Worm (Caenorhabditis elegans) whole organism, late embryonic: ENCODE results near the gene prmn-1.

ENCODE experiments used
- C08G9.2 ChIP-seq: sonication (generic microtip); optimal IDR thresholded peaks from 2 replicates; lab custom pipeline; 2016; ENCODE audit warnings: mild to moderate bottlenecking, missing genetic modification characterization, moderate library complexity, missing compliant biosample characterization
- C38D4.7 ChIP-seq: fragments of 200-800 bp; sonication (Bioruptor generic); optimal IDR thresholded peaks from 2 replicates; lab custom pipeline; 2018; ENCODE audit warnings: mild to moderate bottlenecking, missing genetic modification characterization, moderate library complexity, missing compliant biosample characterization
- Y22D7AL.16 ChIP-seq: sonication (generic microtip); optimal IDR thresholded peaks from 2 replicates; lab custom pipeline; 2016; ENCODE audit warnings: missing genetic modification characterization, missing compliant biosample characterization
- ceh-31 ChIP-seq: sonication (generic microtip); optimal IDR thresholded peaks from 2 replicates; lab custom pipeline; 2016; ENCODE audit warnings: missing genetic modification characterization, missing compliant biosample characterization
- ceh-34 ChIP-seq: sonication (generic microtip); optimal IDR thresholded peaks from 2 replicates; lab custom pipeline; 2016; ENCODE audit warnings: mild to moderate bottlenecking, missing genetic modification characterization, missing compliant biosample characterization
- ceh-45 ChIP-seq: fragments of 200-800 bp; sonication (Bioruptor generic); IDR thresholded peaks from 2 replicates; pipeline ENCODE4 v1.3.6; 2022; ENCODE audit warnings: missing genetic modification reagents, missing genetic modification characterization, missing compliant biosample characterization
- ceh-48 ChIP-seq: sonication (generic microtip); optimal IDR thresholded peaks from 2 replicates; lab custom pipeline; 2016; ENCODE audit warnings: missing genetic modification characterization, inconsistent platforms, missing compliant biosample characterization
- ceh-6 ChIP-seq: fragments of 200-800 bp; sonication (Bioruptor generic); optimal IDR thresholded peaks from 2 replicates; lab custom pipeline; 2018; ENCODE audit warnings: mild to moderate bottlenecking, missing genetic modification characterization, missing compliant biosample characterization
- dve-1 ChIP-seq: sonication (generic microtip); optimal IDR thresholded peaks from 2 replicates; lab custom pipeline; 2017; ENCODE audit warnings: antibody characterized with exemption, mild to moderate bottlenecking, missing genetic modification characterization, missing compliant biosample characterization
- elt-2 ChIP-seq: sonication (generic microtip); optimal IDR thresholded peaks from 2 replicates; lab custom pipeline; 2016; ENCODE audit warnings: missing genetic modification reagents, missing genetic modification characterization, missing compliant biosample characterization
- elt-4 ChIP-seq: sonication (generic microtip); optimal IDR thresholded peaks from 2 replicates; lab custom pipeline; 2016; ENCODE audit warnings: missing genetic modification characterization, missing compliant biosample characterization
- eyg-1 ChIP-seq: sonication (generic microtip); optimal IDR thresholded peaks from 2 replicates; lab custom pipeline; 2016; ENCODE audit warnings: missing genotype, missing genetic modification characterization, missing compliant biosample characterization
- fax-1 ChIP-seq: sonication (generic microtip); optimal IDR thresholded peaks from 2 replicates; lab custom pipeline; 2016; ENCODE audit warnings: missing genotype, missing genetic modification characterization, missing compliant biosample characterization
- fkh-10 ChIP-seq: fragments of 150-350 bp; optimal IDR thresholded peaks from 2 replicates; lab custom pipeline; 2014; ENCODE audit warnings: missing biosample characterization, missing genetic modification reagents, missing genetic modification characterization
- fkh-6 ChIP-seq: sonication (generic microtip); optimal IDR thresholded peaks from 2 replicates; lab custom pipeline; 2016; ENCODE audit warnings: missing genetic modification characterization, missing compliant biosample characterization
- hlh-13 ChIP-seq: fragments of 200-800 bp; sonication (Bioruptor generic); optimal IDR thresholded peaks from 2 replicates; lab custom pipeline; 2018; ENCODE audit warnings: mild to moderate bottlenecking, missing genetic modification characterization, missing compliant biosample characterization
- hlh-6 ChIP-seq: sonication (generic microtip); optimal IDR thresholded peaks from 2 replicates; lab custom pipeline; 2016; ENCODE audit warnings: missing genotype, missing genetic modification characterization, missing compliant biosample characterization
- nhr-11 ChIP-seq: fragments of 150-350 bp; optimal IDR thresholded peaks from 2 replicates; lab custom pipeline; 2014; ENCODE audit warnings: missing biosample characterization, missing genetic modification characterization
- nhr-232 ChIP-seq: sonication (generic microtip); optimal IDR thresholded peaks from 2 replicates; lab custom pipeline; 2016; ENCODE audit warnings: missing genetic modification characterization, missing compliant biosample characterization
- npax-4 ChIP-seq: sonication (generic microtip); optimal IDR thresholded peaks from 2 replicates; lab custom pipeline; 2016; ENCODE audit warnings: missing genetic modification characterization, missing compliant biosample characterization
- odd-2 ChIP-seq: sonication (generic microtip); optimal IDR thresholded peaks from 2 replicates; lab custom pipeline; 2017; ENCODE audit warnings: antibody characterized with exemption, mild to moderate bottlenecking, missing genetic modification characterization, missing compliant biosample characterization
- pag-3 ChIP-seq: sonication (generic microtip); optimal IDR thresholded peaks from 2 replicates; lab custom pipeline; 2016; ENCODE audit warnings: missing compliant biosample characterization, missing genetic modification characterization, borderline replicate concordance
- pat-9 ChIP-seq: fragments of 200-800 bp; sonication (Bioruptor generic); optimal IDR thresholded peaks from 2 replicates; lab custom pipeline; 2018; ENCODE audit warnings: mild to moderate bottlenecking, missing genetic modification characterization, moderate library complexity, missing compliant biosample characterization
- pha-2 ChIP-seq: sonication (generic microtip); optimal IDR thresholded peaks from 2 replicates; lab custom pipeline; 2017; ENCODE audit warnings: mild to moderate bottlenecking, missing genetic modification characterization, missing compliant biosample characterization
- pros-1 ChIP-seq: fragments of 150-350 bp; optimal IDR thresholded peaks from 2 replicates; lab custom pipeline; 2014; ENCODE audit warnings: missing biosample characterization, missing genetic modification reagents, missing genetic modification characterization
- ref-2 ChIP-seq: sonication (generic microtip); optimal IDR thresholded peaks from 2 replicates; lab custom pipeline; 2016; ENCODE audit warnings: missing genetic modification characterization, missing compliant biosample characterization
- rnt-1 ChIP-seq: sonication (generic microtip); optimal IDR thresholded peaks from 2 replicates; lab custom pipeline; 2016; ENCODE audit warnings: missing genetic modification characterization, missing compliant biosample characterization
- sdc-2 ChIP-seq: sonication (generic microtip); optimal IDR thresholded peaks from 2 replicates; lab custom pipeline; 2016; ENCODE audit warnings: missing genotype, missing genetic modification characterization, missing compliant biosample characterization
- sox-4 ChIP-seq: sonication (generic microtip); optimal IDR thresholded peaks from 2 replicates; lab custom pipeline; 2017; ENCODE audit warnings: mild to moderate bottlenecking, missing genetic modification characterization, inconsistent platforms, missing compliant biosample characterization
- syd-9 ChIP-seq: sonication (generic microtip); optimal IDR thresholded peaks from 2 replicates; lab custom pipeline; 2016; ENCODE audit warnings: mild to moderate bottlenecking, missing genetic modification characterization, moderate library complexity, missing compliant biosample characterization
- tbx-2 ChIP-seq: sonication (generic microtip); optimal IDR thresholded peaks from 2 replicates; lab custom pipeline; 2016; ENCODE audit warnings: missing genetic modification characterization, missing compliant biosample characterization
- unc-42 ChIP-seq: sonication (generic microtip); optimal IDR thresholded peaks from 2 replicates; lab custom pipeline; 2016; ENCODE audit warnings: missing genotype, missing genetic modification characterization, missing compliant biosample characterization

prmn-1 gene

ce11 chrX:11384534-11385441 lies at the start of gene prmn-1, which contains the start of gene F08B12.11:
Gene prmn-1 (plus strand): TSS chrX:11385084.
Gene F08B12.11 (plus strand): TSS chrX:11385054.
- TF ChIP-seq elt-2, result peak; percentile 0
- peak; percentile 63 for TF ChIP-seq ceh-34 (tag; lab: Kevin White, UChicago)
- TF ChIP-seq ref-2 (tag; lab: Kevin White, UChicago), result peak; percentile 62
- TF ChIP-seq Y22D7AL.16 (tag; lab: Kevin White, UChicago), result no peak
- TF ChIP-seq elt-4 (tag; lab: Kevin White, UChicago), result no peak
- no peak for TF ChIP-seq nhr-11 (tag; lab: Kevin White, UChicago)
- TF ChIP-seq tbx-2 (tag; lab: Kevin White, UChicago), result peak; percentile 26
- TF ChIP-seq sdc-2 (tag; lab: Kevin White, UChicago), result peak; percentile 62
- TF ChIP-seq syd-9 (tag; lab: Kevin White, UChicago), result peak; percentile 10
- peak; percentile 36 for TF ChIP-seq ceh-31 (tag; lab: Kevin White, UChicago)
- TF ChIP-seq hlh-13 (GFP tag; lab: Kevin White, UChicago), result no peak
- no peak for TF ChIP-seq ceh-48 (tag; lab: Kevin White, UChicago)
- peak; percentile 7 for TF ChIP-seq C08G9.2 (tag; lab: Kevin White, UChicago)
- TF ChIP-seq fax-1 (tag; lab: Kevin White, UChicago), result peak; percentile 28
- peak; percentile 11 for TF ChIP-seq fkh-6 (tag; lab: Kevin White, UChicago)
- peak; percentile 76 for TF ChIP-seq unc-42 (tag; lab: Kevin White, UChicago)
- no peak for TF ChIP-seq rnt-1
- TF ChIP-seq ceh-45, result no peak
- no peak for TF ChIP-seq pros-1 (tag; lab: Kevin White, UChicago)
- no peak for TF ChIP-seq fkh-10 (GFP tag; lab: Kevin White, UChicago)
- no peak for TF ChIP-seq nhr-232
- no peak for TF ChIP-seq sox-4 (tag; lab: Kevin White, UChicago)
- peak; percentile 66 for TF ChIP-seq hlh-6

ce11 chrX:11337095-11337494 lies 47.8 kb upstream of the prmn-1 start:
- no peak for TF ChIP-seq npax-4 (tag; lab: Kevin White, UChicago)

- TF ChIP-seq pha-2 (tag; lab: Kevin White, UChicago) (no peak), nhr-232 (no peak), pag-3 (tag; lab: Kevin White, UChicago) (no peak), eyg-1 (no peak), odd-2 (tag; lab: Kevin White, UChicago) (no peak), C38D4.7 (GFP tag; lab: Kevin White, UChicago) (no peak), dve-1 (no peak), ceh-48 (tag; lab: Kevin White, UChicago) (no peak), pat-9 (tag; lab: Kevin White, UChicago) (no peak), pros-1 (tag; lab: Kevin White, UChicago) (no peak), fkh-6 (tag; lab: Kevin White, UChicago) (no peak), elt-4 (tag; lab: Kevin White, UChicago) (no peak)
These were observed 47.1 kb upstream of the prmn-1 start, which contains the start of gene gcy-9 for ce11 chrX:11337783-11338182. Gene gcy-9 (minus strand): TSS chrX:11337883.

ce11 chrX:11339375-11339924 lies 45.4 kb upstream of the prmn-1 start, which contains the start of gene aco-1:
Gene aco-1 (plus strand): TSS chrX:11339874.
- TF ChIP-seq elt-2 (peak; percentile 69), tbx-2 (tag; lab: Kevin White, UChicago) (peak; percentile 20), ceh-45 (0 out of 2 replicates have a peak, but pooled peaks have one; percentile 25), ceh-6 (GFP tag; lab: Kevin White, UChicago) (no peak)
- TF ChIP-seq, all 69 proteins: peak for 3
